ENCODE assay signal across 4 worm cellular contexts in the genomic region with DNA sequence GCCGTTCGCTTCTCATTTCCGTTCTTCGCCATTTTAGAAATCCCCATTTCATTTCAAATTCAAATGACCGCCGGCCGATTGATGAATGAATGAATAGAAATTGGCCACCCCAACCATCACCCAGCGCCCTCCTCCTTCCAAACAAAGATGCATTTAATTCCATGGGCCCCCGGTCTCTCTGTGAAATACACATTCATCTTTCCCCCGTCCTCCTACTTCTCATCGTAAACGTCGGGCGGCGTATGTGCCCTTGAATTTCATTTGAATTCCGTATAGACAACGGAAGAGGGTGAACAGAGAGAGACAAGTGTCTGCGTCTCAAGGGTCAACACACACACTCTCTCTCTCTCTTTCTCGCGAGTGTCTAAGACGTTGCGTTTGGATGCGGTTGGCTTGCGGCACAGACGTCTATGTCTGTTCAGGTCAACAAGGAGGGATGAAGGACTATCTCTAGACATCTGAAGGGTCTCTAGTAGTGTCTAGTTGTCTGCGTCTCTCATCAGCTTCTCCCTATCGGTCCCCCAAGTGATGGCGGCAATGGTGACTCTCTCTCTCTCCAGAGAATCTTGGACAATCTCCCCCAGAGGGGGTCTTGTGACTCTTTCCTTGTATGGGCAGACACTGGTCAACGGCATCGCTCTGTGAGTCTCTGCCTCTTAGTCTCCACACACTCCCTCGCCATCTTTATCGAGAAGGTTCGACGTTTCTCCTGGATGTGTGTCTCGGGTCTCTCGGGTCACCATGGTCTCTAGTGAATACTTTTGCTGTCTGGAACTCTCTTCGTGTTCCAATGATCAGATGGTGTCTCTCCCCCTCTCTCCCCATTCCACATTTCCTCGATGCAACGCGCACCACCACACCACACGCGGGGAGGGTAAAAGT.
TF ChIP-seq lines count a peak whose summit lies in the region.

No protein-coding gene starts in this region.

TF ChIP-seq in whole organism, L2 larva, 48 proteins besides CTCF, POLR2A, EP300 and RAD21 (continues in another document):
- TF ChIP-seq ama-1 (optimal IDR thresholded peaks at IDR 0.05; lab: Kevin White, UChicago) = peak; percentile 89
- TF ChIP-seq Y55F3AM.14 (GFP tag; optimal IDR thresholded peaks at IDR 0.05; lab: Kevin White, UChicago) = peak; percentile 60
- TF ChIP-seq lsy-2 (tag; optimal IDR thresholded peaks at IDR 0.05; lab: Kevin White, UChicago) = peak; percentile 78 to 81
- TF ChIP-seq lin-13 (GFP tag; optimal IDR thresholded peaks at IDR 0.05; lab: Kevin White, UChicago) = peak; percentile 59
- TF ChIP-seq aly-2 (tag; optimal IDR thresholded peaks at IDR 0.05; lab: Kevin White, UChicago) = no peak
- no peak for TF ChIP-seq sem-4 (tag; optimal IDR thresholded peaks at IDR 0.05; lab: Kevin White, UChicago)
- no peak for TF ChIP-seq nhr-12 (tag; optimal IDR thresholded peaks at IDR 0.05; lab: Kevin White, UChicago)
- TF ChIP-seq mab-5 (tag; optimal IDR thresholded peaks at IDR 0.05; lab: Kevin White, UChicago) = no peak
- peak; percentile 60 for TF ChIP-seq crh-2 (tag; optimal IDR thresholded peaks at IDR 0.05; lab: Kevin White, UChicago)
- peak; percentile 78 for TF ChIP-seq C34F6.9 (tag; optimal IDR thresholded peaks at IDR 0.05; lab: Kevin White, UChicago)
- peak; percentile 42 for TF ChIP-seq lin-11 (tag; optimal IDR thresholded peaks at IDR 0.05; lab: Kevin White, UChicago)
- TF ChIP-seq ceh-16 (tag; optimal IDR thresholded peaks at IDR 0.05; lab: Kevin White, UChicago) = no peak
- no peak for TF ChIP-seq nhr-77 (tag; optimal IDR thresholded peaks at IDR 0.05; lab: Kevin White, UChicago)
- no peak for TF ChIP-seq mbf-1 (tag; optimal IDR thresholded peaks at IDR 0.05; lab: Kevin White, UChicago)
- TF ChIP-seq ZK546.5 (tag; optimal IDR thresholded peaks at IDR 0.05; lab: Kevin White, UChicago) = peak; percentile 22
- TF ChIP-seq R02D3.7 (tag; optimal IDR thresholded peaks at IDR 0.05; lab: Kevin White, UChicago) = no peak
- peak; percentile 72 for TF ChIP-seq unc-39 (tag; optimal IDR thresholded peaks at IDR 0.05; lab: Kevin White, UChicago)
- no peak for TF ChIP-seq alr-1 (tag; optimal IDR thresholded peaks at IDR 0.05; lab: Kevin White, UChicago)
- TF ChIP-seq snpc-4 (tag; optimal IDR thresholded peaks at IDR 0.05; lab: Kevin White, UChicago) = peak; percentile 52
- no peak for TF ChIP-seq peb-1 (tag; optimal IDR thresholded peaks at IDR 0.05; lab: Kevin White, UChicago)
- peak; percentile 13 for TF ChIP-seq lin-39 (tag; optimal IDR thresholded peaks at IDR 0.05; lab: Kevin White, UChicago)

TF ChIP-seq in whole organism, L4 larva, 104 proteins besides CTCF, POLR2A, EP300 and RAD21 (continues in another document):
- TF ChIP-seq pqm-1 (tag; optimal IDR thresholded peaks at IDR 0.05; lab: Kevin White, UChicago) (no peak), ZK337.2 (GFP tag; IDR thresholded peaks at IDR 0.05; lab: Robert Waterston, UW) (no peak), aly-2 (tag; optimal IDR thresholded peaks at IDR 0.05; lab: Kevin White, UChicago) (no peak), nhr-10 (tag; optimal IDR thresholded peaks at IDR 0.05; lab: Kevin White, UChicago) (no peak), aha-1 (tag; lab: Kevin White, UChicago) (peak; percentile 99), daf-8 (GFP tag; IDR thresholded peaks at IDR 0.05; lab: Robert Waterston, UW) (no peak), nhr-42 (GFP tag; IDR thresholded peaks at IDR 0.05; lab: Robert Waterston, UW) (no peak; the same call in none of the 2 replicates), mdt-29 (GFP tag; IDR thresholded peaks at IDR 0.05; lab: Robert Waterston, UW) (peak; percentile 98), nhr-28 (tag; optimal IDR thresholded peaks at IDR 0.05; lab: Kevin White, UChicago) (peak; percentile 49), lin-29 (GFP tag; IDR thresholded peaks at IDR 0.05; lab: Robert Waterston, UW) (peak; percentile 60; the same call in 1 of the 2 replicates), dve-1 (tag; optimal IDR thresholded peaks at IDR 0.05; lab: Kevin White, UChicago; ENCODE audit: insufficient read depth) (peak; percentile 73), lin-13 (GFP tag; optimal IDR thresholded peaks at IDR 0.05; lab: Kevin White, UChicago) (peak; percentile 42), duxl-1 (tag; optimal IDR thresholded peaks at IDR 0.05; lab: Kevin White, UChicago; ENCODE audit: poor library complexity) (no peak), madf-9 (GFP tag; conservative IDR thresholded peaks at IDR 0.05; lab: Robert Waterston, UW) (peak; percentile 70), D1046.2 (GFP tag; IDR thresholded peaks at IDR 0.05; lab: Robert Waterston, UW) (no peak), nhr-76 (tag; optimal IDR thresholded peaks at IDR 0.05; lab: Kevin White, UChicago) (no peak), egl-27 (tag; optimal IDR thresholded peaks at IDR 0.05; lab: Kevin White, UChicago) (no peak), nhr-25 (tag; optimal IDR thresholded peaks at IDR 0.05; lab: Kevin White, UChicago; ENCODE audit: borderline replicate concordance, insufficient read depth) (no peak), mep-1 (tag; optimal IDR thresholded peaks at IDR 0.05; lab: Kevin White, UChicago) (no peak), F26F4.8 (GFP tag; conservative IDR thresholded peaks at IDR 0.05; lab: Robert Waterston, UW) (no peak), ceh-62 (tag; optimal IDR thresholded peaks at IDR 0.05; lab: Kevin White, UChicago) (no peak)

TF ChIP-seq in whole organism, late embryonic, 69 proteins besides CTCF, POLR2A, EP300 and RAD21 (continues in another document):
- TF ChIP-seq C38D4.7 (GFP tag; optimal IDR thresholded peaks at IDR 0.05; lab: Kevin White, UChicago) (no peak), Y22D7AL.16 (tag; optimal IDR thresholded peaks at IDR 0.05; lab: Kevin White, UChicago) (no peak), syd-9 (tag; optimal IDR thresholded peaks at IDR 0.05; lab: Kevin White, UChicago) (peak; percentile 19), F13H6.1 (tag; optimal IDR thresholded peaks at IDR 0.05; lab: Kevin White, UChicago) (no peak), K02D7.2 (tag; optimal IDR thresholded peaks at IDR 0.05; lab: Kevin White, UChicago) (no peak), T23F11.4 (GFP tag; optimal IDR thresholded peaks at IDR 0.05; lab: Kevin White, UChicago) (peak; percentile 39), ama-1 (optimal IDR thresholded peaks at IDR 0.05; lab: Kevin White, UChicago) (peak; percentile 84), ahr-1 (tag; optimal IDR thresholded peaks at IDR 0.05; lab: Kevin White, UChicago) (no peak), mec-3 (tag; optimal IDR thresholded peaks at IDR 0.05; lab: Kevin White, UChicago; ENCODE audit: borderline replicate concordance) (no peak), madf-2 (tag; optimal IDR thresholded peaks at IDR 0.05; lab: Kevin White, UChicago) (no peak), hlh-30 (tag; optimal IDR thresholded peaks at IDR 0.05; lab: Kevin White, UChicago; ENCODE audit: insufficient read depth) (peak; percentile 91), pha-4 (tag; optimal IDR thresholded peaks at IDR 0.05; lab: Kevin White, UChicago) (no peak), lin-11 (tag; optimal IDR thresholded peaks at IDR 0.05; lab: Kevin White, UChicago) (no peak), zip-5 (tag; optimal IDR thresholded peaks at IDR 0.05; lab: Kevin White, UChicago) (no peak), ceh-18 (tag; optimal IDR thresholded peaks at IDR 0.05; lab: Kevin White, UChicago) (peak; percentile 2), npax-4 (tag; optimal IDR thresholded peaks at IDR 0.05; lab: Kevin White, UChicago) (no peak), tbx-2 (tag; optimal IDR thresholded peaks at IDR 0.05; lab: Kevin White, UChicago) (peak; percentile 66), ztf-16 (tag; optimal IDR thresholded peaks at IDR 0.05; lab: Kevin White, UChicago) (no peak), fax-1 (tag; optimal IDR thresholded peaks at IDR 0.05; lab: Kevin White, UChicago) (no peak), eyg-1 (tag; optimal IDR thresholded peaks at IDR 0.05; lab: Kevin White, UChicago) (peak; percentile 35), sox-2 (GFP tag; IDR thresholded peaks at IDR 0.05; lab: Robert Waterston, UW) (peak; percentile 81), nfya-1 (tag; optimal IDR thresholded peaks at IDR 0.05; lab: Kevin White, UChicago) (peak; percentile 84)

TF ChIP-seq in whole organism, mixed stage, embryonic, 35 proteins besides CTCF, POLR2A, EP300 and RAD21 (continues in another document):
- TF ChIP-seq tbx-8 (GFP tag; optimal IDR thresholded peaks at IDR 0.05; lab: Kevin White, UChicago) (no peak), sptf-1 (tag; optimal IDR thresholded peaks at IDR 0.05; lab: Kevin White, UChicago) (peak; percentile 70), unc-120 (tag; optimal IDR thresholded peaks at IDR 0.05; lab: Kevin White, UChicago; ENCODE audit: poor library complexity, severe bottlenecking) (peak; percentile 87), unc-62 (GFP tag; optimal IDR thresholded peaks at IDR 0.05; lab: Kevin White, UChicago) (peak; percentile 84), ces-1 (GFP tag; optimal IDR thresholded peaks at IDR 0.05; lab: Kevin White, UChicago) (peak; percentile 92), hlh-1 (tag; optimal IDR thresholded peaks at IDR 0.05; lab: Kevin White, UChicago) (peak; percentile 65), lsy-2 (tag; optimal IDR thresholded peaks at IDR 0.05; lab: Kevin White, UChicago) (peak; percentile 18), zip-8 (tag; optimal IDR thresholded peaks at IDR 0.05; lab: Kevin White, UChicago) (no peak), lin-13 (tag; optimal IDR thresholded peaks at IDR 0.05; lab: Kevin White, UChicago) (peak; percentile 49), nhr-2 (tag; optimal IDR thresholded peaks at IDR 0.05; lab: Kevin White, UChicago) (no peak), flh-1 (GFP tag; optimal IDR thresholded peaks at IDR 0.05; lab: Kevin White, UChicago) (no peak), sem-2 (GFP tag; optimal IDR thresholded peaks at IDR 0.05; lab: Kevin White, UChicago) (no peak), ceh-39 (tag; optimal IDR thresholded peaks at IDR 0.05; lab: Kevin White, UChicago) (no peak), nhr-28 (tag; optimal IDR thresholded peaks at IDR 0.05; lab: Kevin White, UChicago) (no peak), drap-1 (GFP tag; optimal IDR thresholded peaks at IDR 0.05; lab: Kevin White, UChicago) (peak; percentile 40), elt-3 (tag; optimal IDR thresholded peaks at IDR 0.05; lab: Kevin White, UChicago) (no peak), mep-1 (tag; optimal IDR thresholded peaks at IDR 0.05; lab: Kevin White, UChicago) (peak; percentile 50), ceh-43 (GFP tag; optimal IDR thresholded peaks at IDR 0.05; lab: Kevin White, UChicago) (peak; percentile 1), pha-4 (tag; optimal IDR thresholded peaks at IDR 0.05; lab: Kevin White, UChicago) (peak; percentile 96), M03D4.4 (tag; optimal IDR thresholded peaks at IDR 0.05; lab: Kevin White, UChicago) (peak; percentile 27), lin-32 (GFP tag; optimal IDR thresholded peaks at IDR 0.05; lab: Kevin White, UChicago) (peak; percentile 19), ham-2 (GFP tag; optimal IDR thresholded peaks at IDR 0.05; lab: Kevin White, UChicago) (peak; percentile 77), mls-2 (tag; optimal IDR thresholded peaks at IDR 0.05; lab: Kevin White, UChicago) (peak; percentile 88), elt-1 (tag; optimal IDR thresholded peaks at IDR 0.05; lab: Kevin White, UChicago; ENCODE audit: borderline replicate concordance, insufficient read depth) (peak; percentile 32), blmp-1 (tag; optimal IDR thresholded peaks at IDR 0.05; lab: Kevin White, UChicago) (no peak), nhr-237 (tag; optimal IDR thresholded peaks at IDR 0.05; lab: Kevin White, UChicago) (no peak)
